Worm (Caenorhabditis elegans): ENCODE results near the gene kcnl-3.

DNA sequence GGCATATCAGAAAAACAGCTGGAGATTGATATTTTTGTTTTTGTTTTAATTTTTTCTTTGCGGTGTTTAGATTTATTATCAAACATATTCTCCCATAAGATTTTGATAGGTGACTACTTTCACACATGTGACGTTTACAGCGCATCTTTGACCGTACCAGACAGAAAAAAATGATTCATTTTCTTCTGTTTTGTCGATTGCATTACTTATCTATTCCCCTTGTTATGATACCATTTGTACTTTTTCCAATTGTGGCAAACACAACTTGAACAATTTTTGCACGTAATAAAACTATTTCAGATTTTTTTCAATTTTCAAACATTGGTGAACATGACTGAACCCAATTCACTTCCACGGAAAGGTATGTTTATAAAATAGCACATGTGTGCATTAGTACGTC is 42.4 kb upstream of the kcnl-3 start, which contains the start of gene C26B9.1:
- TF ChIP-seq mes-2 (tag; optimal IDR thresholded peaks at IDR 0.05; ENCODE audit: poor library complexity, severe bottlenecking) = no peak
- TF ChIP-seq snpc-4 (tag; optimal IDR thresholded peaks at IDR 0.05) = no peak
- no peak for TF ChIP-seq nhr-237 (tag; optimal IDR thresholded peaks at IDR 0.05)
- TF ChIP-seq unc-62 (GFP tag; optimal IDR thresholded peaks at IDR 0.05 in 1 of 2) = no peak
- TF ChIP-seq unc-62 (tag; optimal IDR thresholded peaks at IDR 0.05) = no peak
- TF ChIP-seq Y105C5A.15 (GFP tag; IDR thresholded peaks at IDR 0.05) = no peak
- no peak for TF ChIP-seq ceh-28 (tag; optimal IDR thresholded peaks at IDR 0.05)
- TF ChIP-seq ztf-11 (tag; optimal IDR thresholded peaks at IDR 0.05) = no peak
- TF ChIP-seq pha-4 (GFP tag; IDR thresholded peaks at IDR 0.05) = no peak
- no peak for TF ChIP-seq pha-4 (tag; optimal IDR thresholded peaks at IDR 0.05)
- TF ChIP-seq F26F4.8 (GFP tag; conservative IDR thresholded peaks at IDR 0.05) = no peak
- no peak for TF ChIP-seq set-16 (GFP tag; IDR thresholded peaks at IDR 0.05)
- TF ChIP-seq ces-1 (GFP tag; optimal IDR thresholded peaks at IDR 0.05) = no peak

Data from whole organism, L4 larva.